Worm (Caenorhabditis elegans) whole organism, young adult: ENCODE results near the gene unc-36.

Source experiments
- D2030.7 ChIP-seq: fragments of 200-800 bp; sonication (Bioruptor generic); IDR thresholded peaks from 2 replicates; pipeline ENCODE4 v1.3.6; 2022; ENCODE audit warnings: missing genetic modification reagents, missing genetic modification characterization, missing compliant biosample characterization
- F23B12.7 ChIP-seq: sonication (generic microtip); optimal IDR thresholded peaks from 2 replicates; lab custom pipeline; 2017; ENCODE audit warnings: missing genetic modification characterization, mild to moderate bottlenecking, missing compliant biosample characterization, antibody characterized with exemption, moderate library complexity; ENCODE audit not compliant: insufficient read depth
- F33H1.4 ChIP-seq: fragments of 200-800 bp; sonication (Bioruptor generic); IDR thresholded peaks from 2 replicates; pipeline ENCODE4 v1.3.6; 2022; ENCODE audit warnings: missing genetic modification reagents, missing genetic modification characterization, missing compliant biosample characterization
- F57A8.1 ChIP-seq: fragments of 200-800 bp; sonication (Bioruptor generic); optimal IDR thresholded peaks from 2 replicates; lab custom pipeline; 2018; ENCODE audit warnings: mild to moderate bottlenecking, missing genetic modification characterization, moderate library complexity, missing compliant biosample characterization
- K11D2.4 ChIP-seq: fragments of 200-800 bp; sonication (Bioruptor generic); IDR thresholded peaks from 2 replicates; pipeline ENCODE4 v1.3.6; 2022; ENCODE audit warnings: missing genetic modification reagents, missing genetic modification characterization, missing compliant biosample characterization
- K12H6.12 ChIP-seq: fragments of 200-800 bp; sonication (Bioruptor generic); optimal IDR thresholded peaks from 2 replicates; lab custom pipeline; 2018; ENCODE audit warnings: mild to moderate bottlenecking, missing genetic modification characterization, missing compliant biosample characterization
- T07F8.4 ChIP-seq: sonication (generic microtip); optimal IDR thresholded peaks from 2 replicates; lab custom pipeline; 2016; ENCODE audit warnings: mild to moderate bottlenecking, missing genetic modification characterization, moderate library complexity, missing compliant biosample characterization
- Y67H2A.10 ChIP-seq: fragments of 200-800 bp; sonication (Bioruptor generic); conservative IDR thresholded peaks from 2 replicates; pipeline ENCODE4 v1.3.6; 2022; ENCODE audit warnings: missing genetic modification reagents, missing genetic modification characterization, missing compliant biosample characterization
- Y79H2A.3 ChIP-seq: fragments of 200-800 bp; sonication (Bioruptor generic); conservative IDR thresholded peaks from 2 replicates; pipeline ENCODE4 v1.3.6; 2022; ENCODE audit warnings: missing genetic modification reagents, missing genetic modification characterization, missing compliant biosample characterization
- ZK185.1 ChIP-seq: sonication (generic microtip); optimal IDR thresholded peaks from 2 replicates; lab custom pipeline; 2016; ENCODE audit warnings: mild to moderate bottlenecking, missing genetic modification characterization, missing compliant biosample characterization; ENCODE audit not compliant: poor library complexity, severe bottlenecking
- attf-3 ChIP-seq: fragments of 200-800 bp; sonication (Bioruptor generic); conservative IDR thresholded peaks from 2 replicates; pipeline ENCODE4 v1.3.6; 2022; ENCODE audit warnings: missing genetic modification reagents, missing genetic modification characterization, missing compliant biosample characterization
- bed-2 ChIP-seq: fragments of 200-800 bp; sonication (Bioruptor generic); IDR thresholded peaks from 2 replicates; pipeline ENCODE4 v1.3.6; 2022; ENCODE audit warnings: missing genetic modification reagents, missing genetic modification characterization, missing compliant biosample characterization
- ceh-100 ChIP-seq: fragments of 200-800 bp; sonication (Bioruptor generic); IDR thresholded peaks from 2 replicates; pipeline ENCODE4 v1.3.6; 2022; ENCODE audit warnings: missing genetic modification reagents, missing genetic modification characterization, missing compliant biosample characterization
- ceh-27 ChIP-seq: fragments of 200-800 bp; sonication (Bioruptor generic); optimal IDR thresholded peaks from 2 replicates; lab custom pipeline; 2018; ENCODE audit warnings: mild to moderate bottlenecking, missing genetic modification characterization, moderate library complexity, missing compliant biosample characterization
- ceh-58 ChIP-seq: fragments of 200-800 bp; sonication (Bioruptor generic); IDR thresholded peaks from 2 replicates; pipeline ENCODE4 v1.3.6; 2022; ENCODE audit warnings: missing genetic modification characterization, missing compliant biosample characterization
- die-1 ChIP-seq: sonication (generic microtip); optimal IDR thresholded peaks from 2 replicates; lab custom pipeline; 2016; ENCODE audit warnings: missing genotype, mild to moderate bottlenecking, missing genetic modification characterization, missing compliant biosample characterization
- ekl-4 ChIP-seq: fragments of 200-800 bp; sonication (Bioruptor generic); IDR thresholded peaks from 2 replicates; pipeline ENCODE4 v1.3.6; 2022; ENCODE audit warnings: missing genetic modification reagents, missing genetic modification characterization, missing compliant biosample characterization
- him-1 ChIP-seq: sonication (generic microtip); optimal IDR thresholded peaks from 2 replicates; lab custom pipeline; 2016; ENCODE audit warnings: missing genotype, missing genetic modification reagents, missing genetic modification characterization, missing compliant biosample characterization
- hmg-20 ChIP-seq: fragments of 200-800 bp; sonication (Bioruptor generic); IDR thresholded peaks from 2 replicates; pipeline ENCODE4 v1.3.6; 2022; ENCODE audit warnings: missing genetic modification reagents, missing genetic modification characterization, missing compliant biosample characterization
- let-607 ChIP-seq, 2 experiments: fragments of 200-800 bp in 1 of 2; sonication (Bioruptor generic) in 1 of 2; sonication (generic microtip) in 1 of 2; optimal IDR thresholded peaks; 2 replicates each; lab custom pipeline; 2016 to 2018; ENCODE audit warnings: mild to moderate bottlenecking in 2 of 2, missing compliant biosample characterization in 2 of 2, missing genetic modification characterization in 2 of 2, moderate library complexity in 2 of 2, missing genotype in 1 of 2
- lin-26 ChIP-seq: fragments of 200-800 bp; sonication (Bioruptor generic); IDR thresholded peaks from 2 replicates; pipeline ENCODE4 v1.3.6; 2022; ENCODE audit warnings: missing genetic modification reagents, missing genetic modification characterization, missing compliant biosample characterization
- lin-40 ChIP-seq: sonication (generic microtip); optimal IDR thresholded peaks from 2 replicates; lab custom pipeline; 2016; ENCODE audit warnings: missing genetic modification characterization, mild to moderate bottlenecking, missing compliant biosample characterization, missing genotype, missing genetic modification reagents
- lin-54 ChIP-seq: fragments of 200-800 bp; sonication (Bioruptor generic); optimal IDR thresholded peaks from 2 replicates; lab custom pipeline; 2018; ENCODE audit warnings: mild to moderate bottlenecking, missing genetic modification characterization, missing compliant biosample characterization
- lir-1 ChIP-seq: fragments of 200-800 bp; sonication (Bioruptor generic); conservative IDR thresholded peaks from 2 replicates; pipeline ENCODE4 v1.3.6; 2022; ENCODE audit warnings: missing genetic modification reagents, missing genetic modification characterization, missing compliant biosample characterization
- lsl-1 ChIP-seq: fragments of 200-800 bp; sonication (Bioruptor generic); optimal IDR thresholded peaks from 2 replicates; lab custom pipeline; 2018; ENCODE audit warnings: mild to moderate bottlenecking, missing genetic modification characterization, moderate library complexity, missing compliant biosample characterization
- madf-10 ChIP-seq: sonication (generic microtip); optimal IDR thresholded peaks from 2 replicates; lab custom pipeline; 2016; ENCODE audit warnings: mild to moderate bottlenecking, missing genetic modification characterization, missing compliant biosample characterization
- madf-3 ChIP-seq: fragments of 200-800 bp; sonication (Bioruptor generic); IDR thresholded peaks from 2 replicates; pipeline ENCODE4 v1.3.6; 2022; ENCODE audit warnings: missing genetic modification reagents, missing genetic modification characterization, missing compliant biosample characterization
- madf-6 ChIP-seq: fragments of 200-800 bp; sonication (Bioruptor generic); IDR thresholded peaks from 2 replicates; pipeline ENCODE4 v1.3.6; 2022; ENCODE audit warnings: missing genetic modification reagents, missing genetic modification characterization, missing compliant biosample characterization
- mcd-1 ChIP-seq: fragments of 200-800 bp; sonication (Bioruptor generic); IDR thresholded peaks from 2 replicates; pipeline ENCODE4 v1.3.6; 2022; ENCODE audit warnings: missing genetic modification reagents, missing genetic modification characterization, missing compliant biosample characterization
- mel-28 ChIP-seq: sonication (generic microtip); optimal IDR thresholded peaks from 2 replicates; lab custom pipeline; 2016; ENCODE audit warnings: borderline replicate concordance, mild to moderate bottlenecking, missing genetic modification characterization, missing compliant biosample characterization
- nhr-90 ChIP-seq: sonication (generic microtip); optimal IDR thresholded peaks from 2 replicates; lab custom pipeline; 2016; ENCODE audit warnings: missing genotype, mild to moderate bottlenecking, missing genetic modification characterization, missing compliant biosample characterization
- rcor-1 ChIP-seq: fragments of 200-800 bp; sonication (Bioruptor generic); IDR thresholded peaks from 2 replicates; pipeline ENCODE4 v1.3.6; 2022; ENCODE audit warnings: missing genetic modification reagents, missing genetic modification characterization, missing compliant biosample characterization
- rec-8 ChIP-seq, 2 experiments: sonication (generic microtip); optimal IDR thresholded peaks; 2 replicates each; lab custom pipeline; 2016; ENCODE audit warnings: mild to moderate bottlenecking in 2 of 2, missing genetic modification characterization in 2 of 2, missing genetic modification reagents in 2 of 2, missing genotype in 2 of 2, missing biosample characterization in 1 of 2, missing compliant biosample characterization in 1 of 2, moderate library complexity in 1 of 2
- sea-2 ChIP-seq: fragments of 200-800 bp; sonication (Bioruptor generic); IDR thresholded peaks from 2 replicates; pipeline ENCODE4 v1.3.6; 2022; ENCODE audit warnings: missing genetic modification characterization, missing compliant biosample characterization
- snpc-1.3 ChIP-seq: sonication (generic microtip); optimal IDR thresholded peaks from 2 replicates; lab custom pipeline; 2017; ENCODE audit warnings: missing genetic modification characterization, mild to moderate bottlenecking, missing compliant biosample characterization, antibody characterized with exemption, moderate library complexity, missing genotype, missing genetic modification reagents; ENCODE audit not compliant: insufficient read depth
- snpc-4 ChIP-seq, 5 experiments: fragments of 150-350 bp in 1 of 5; sonication (generic microtip) in 4 of 5; optimal IDR thresholded peaks; 2 replicates each; lab custom pipeline; 2014 to 2018; ENCODE audit warnings: missing genetic modification characterization in 5 of 5, missing biosample characterization in 3 of 5, antibody characterized with exemption in 2 of 5, mild to moderate bottlenecking in 2 of 5, missing compliant biosample characterization in 2 of 5, missing genotype in 2 of 5, moderate library complexity in 2 of 5, missing genetic modification reagents in 1 of 5
- unc-130 ChIP-seq: sonication (generic microtip); optimal IDR thresholded peaks from 2 replicates; lab custom pipeline; 2016; ENCODE audit warnings: missing genetic modification reagents, missing genetic modification characterization, missing compliant biosample characterization
- zim-3 ChIP-seq: sonication (generic microtip); optimal IDR thresholded peaks from 2 replicates; lab custom pipeline; 2017; ENCODE audit warnings: mild to moderate bottlenecking, missing genetic modification characterization, moderate library complexity, missing compliant biosample characterization
- ztf-18 ChIP-seq: sonication (generic microtip); optimal IDR thresholded peaks from 2 replicates; lab custom pipeline; 2016; ENCODE audit warnings: missing genotype, mild to moderate bottlenecking, missing genetic modification characterization, missing compliant biosample characterization

unc-36 gene

ce11 chrIII:8144574-8145065, 56.4 kb downstream of the unc-36 start, which contains the start of the genes C14B9.8 and mrpl-18:
C14B9.8 (minus strand) TSS chrIII:8144629.
mrpl-18 (plus strand) TSS chrIII:8145015.
- TF ChIP-seq zim-3 (tag; lab: Kevin White, UChicago) (no peak), nhr-90 (no peak), bed-2 (0 out of 2 replicates have a peak, but pooled peaks have one; percentile 31), unc-130 (GFP tag; lab: Kevin White, UChicago) (peak; percentile 73), ztf-18 (tag; lab: Kevin White, UChicago) (no peak), snpc-4 (GFP tag; optimal IDR thresholded peaks at IDR 0.05; lab: Kevin White, UChicago) (peak; percentile 8), snpc-4 (tag; optimal IDR thresholded peaks at IDR 0.05; lab: Kevin White, UChicago) (peak in 1 of 4 experiments; percentile 16), Y67H2A.10 (GFP tag; lab: Robert Waterston, UW) (no peak), ceh-100 (GFP tag; lab: Robert Waterston, UW) (peak; percentile 58; the same call in 1 of the 2 replicates), let-607 (tag; optimal IDR thresholded peaks at IDR 0.05; lab: Kevin White, UChicago) (peak in 1 of 2 experiments; percentile 16), K12H6.12 (tag; lab: Kevin White, UChicago) (peak; percentile 35), F33H1.4 (peak; percentile 55), hmg-20 (GFP tag; lab: Robert Waterston, UW) (no peak), him-1 (tag; lab: Kevin White, UChicago) (peak; percentile 29), attf-3 (GFP tag; lab: Robert Waterston, UW) (peak; percentile 49), sea-2 (GFP tag; lab: Robert Waterston, UW) (no peak), ZK185.1 (tag; lab: Kevin White, UChicago) (peak; percentile 82), madf-3 (GFP tag; lab: Robert Waterston, UW) (0 out of 2 replicates have a peak, but pooled peaks have one; percentile 14), D2030.7 (peak; percentile 46; the same call in 1 of the 2 replicates), F57A8.1 (GFP tag; lab: Kevin White, UChicago) (no peak), lin-40 (peak; percentile 27), mel-28 (no peak), K11D2.4 (0 out of 2 replicates have a peak, but pooled peaks have one; percentile 18), die-1 (tag; lab: Kevin White, UChicago) (no peak), lir-1 (GFP tag; lab: Robert Waterston, UW) (peak; percentile 55), rec-8 (tag; optimal IDR thresholded peaks at IDR 0.05; lab: Kevin White, UChicago) (peak; percentile 21 to 53), snpc-1.3 (tag; lab: Kevin White, UChicago) (no peak), ceh-27 (GFP tag; lab: Kevin White, UChicago) (peak; percentile 38), mcd-1 (peak; percentile 51; the same call in 1 of the 2 replicates), rcor-1 (GFP tag; lab: Robert Waterston, UW) (peak; percentile 51; the same call in 1 of the 2 replicates), madf-6 (no peak; the same call in 1 of the 2 replicates), F23B12.7 (tag; lab: Kevin White, UChicago) (peak; percentile 16), ceh-58 (GFP tag; lab: Robert Waterston, UW) (no peak), T07F8.4 (no peak), lin-26 (GFP tag; lab: Robert Waterston, UW) (no peak), ekl-4 (0 out of 2 replicates have a peak, but pooled peaks have one; percentile 32), lin-54 (GFP tag; lab: Kevin White, UChicago) (peak; percentile 11), lsl-1 (GFP tag; lab: Kevin White, UChicago) (peak; percentile 27), Y79H2A.3 (GFP tag; lab: Robert Waterston, UW) (no peak), madf-10 (peak; percentile 1)
